Fruit fly (Drosophila melanogaster) whole organism, wandering third instar larva: ENCODE data around the gene CG11811.
A peak's percentile ranks its signal among the peaks of the same experiment; 100 is the strongest.

ENCODE experiments used
- Abd-B ChIP-seq: fragments of >200 bp; optimal IDR thresholded peaks from 2 replicates; lab custom pipeline; 2017; ENCODE audit warnings: missing biosample characterization, missing genetic modification characterization
- CG32264 ChIP-seq: fragments of 200-800 bp; sonication (Bioruptor generic); optimal IDR thresholded peaks from 2 replicates; lab custom pipeline; 2016; ENCODE audit warnings: missing biosample characterization, missing genetic modification characterization
- CG9705 ChIP-seq: fragments of 200-800 bp; sonication (Bioruptor generic); optimal IDR thresholded peaks from 2 replicates; lab custom pipeline; 2018; ENCODE audit warnings: missing biosample characterization, mild to moderate bottlenecking, missing genetic modification characterization
- CrebA ChIP-seq: fragments of 200-800 bp; sonication (Bioruptor generic); optimal IDR thresholded peaks from 2 replicates; lab custom pipeline; 2016; ENCODE audit warnings: missing biosample characterization, mild to moderate bottlenecking, missing genetic modification characterization, borderline replicate concordance
- Dfd ChIP-seq: fragments of >200 bp; optimal IDR thresholded peaks from 2 replicates; lab custom pipeline; 2017; ENCODE audit warnings: missing biosample characterization, missing genetic modification characterization
- Dif ChIP-seq: fragments of 200-275, 200-300 bp; sonication (Bioruptor generic); optimal IDR thresholded peaks from 2 replicates; lab custom pipeline; 2018; ENCODE audit warnings: missing biosample characterization, missing genetic modification characterization; ENCODE audit not compliant: partially characterized antibody
- GATAd ChIP-seq: sonication (Bioruptor generic); optimal IDR thresholded peaks from 2 replicates; lab custom pipeline; 2016; ENCODE audit warnings: missing biosample characterization, missing genetic modification characterization
- HLH106 ChIP-seq: fragments of 200-800 bp; optimal IDR thresholded peaks from 3 replicates; lab custom pipeline; 2019; ENCODE audit warnings: missing biosample characterization, mild to moderate bottlenecking, missing genetic modification characterization, moderate library complexity
- Hnf4 ChIP-seq: fragments of 200-800 bp; sonication (Bioruptor generic); optimal IDR thresholded peaks from 2 replicates; lab custom pipeline; 2016; ENCODE audit warnings: missing biosample characterization, mild to moderate bottlenecking, missing genetic modification characterization
- Hr78 ChIP-seq: fragments of >200 bp; optimal IDR thresholded peaks from 2 replicates; lab custom pipeline; 2017; ENCODE audit warnings: missing biosample characterization, missing genetic modification characterization
- Hr83 ChIP-seq: fragments of 200-300 bp; sonication (Bioruptor generic); optimal IDR thresholded peaks from 2 replicates; lab custom pipeline; 2016; ENCODE audit warnings: missing biosample characterization, mild to moderate bottlenecking, missing genetic modification characterization, moderate library complexity; ENCODE audit not compliant: poor library complexity, severe bottlenecking
- Jra ChIP-seq: sonication (Bioruptor generic); optimal IDR thresholded peaks from 2 replicates; lab custom pipeline; 2016; ENCODE audit warnings: missing biosample characterization, missing genetic modification characterization
- Mio ChIP-seq: sonication (Bioruptor generic); optimal IDR thresholded peaks from 2 replicates; lab custom pipeline; 2016; ENCODE audit warnings: missing biosample characterization, missing genetic modification characterization
- OdsH ChIP-seq: fragments of 200-800 bp; sonication (Bioruptor generic); optimal IDR thresholded peaks from 2 replicates; lab custom pipeline; 2016; ENCODE audit warnings: missing biosample characterization, mild to moderate bottlenecking, missing genetic modification characterization
- Rel ChIP-seq, 2 experiments: fragments of 200-800 bp; sonication (Bioruptor generic) in 1 of 2; optimal IDR thresholded peaks; 2 replicates in 1 of 2; 3 replicates in 1 of 2; lab custom pipeline; 2016 to 2019; ENCODE audit warnings: mild to moderate bottlenecking in 2 of 2, missing biosample characterization in 2 of 2, missing genetic modification characterization in 2 of 2, moderate library complexity in 1 of 2
- Sp1 ChIP-seq: fragments of 200-800 bp; sonication (Bioruptor generic); optimal IDR thresholded peaks from 3 replicates; lab custom pipeline; 2019; ENCODE audit warnings: missing biosample characterization, mild to moderate bottlenecking, missing genetic modification characterization, moderate library complexity
- Vsx2 ChIP-seq: fragments of 200-300, 225-300 bp; sonication (Bioruptor generic); optimal IDR thresholded peaks from 2 replicates; lab custom pipeline; 2018; ENCODE audit warnings: missing biosample characterization, missing genetic modification characterization; ENCODE audit not compliant: partially characterized antibody
- br ChIP-seq: fragments of 200-800 bp; sonication (Bioruptor generic); optimal IDR thresholded peaks from 2 replicates; lab custom pipeline; 2016; ENCODE audit warnings: missing biosample characterization, missing genetic modification characterization
- brk ChIP-seq: fragments of 200-800 bp; sonication (Bioruptor generic); optimal IDR thresholded peaks from 2 replicates; lab custom pipeline; 2016; ENCODE audit warnings: missing biosample characterization, mild to moderate bottlenecking, missing genetic modification characterization
- dl ChIP-seq, 2 experiments: fragments of 175-275, 200-275 bp in 1 of 2; fragments of 200-275 bp in 1 of 2; sonication (Bioruptor generic); optimal IDR thresholded peaks; lab custom pipeline; 2018; ENCODE audit warnings: mild to moderate bottlenecking in 2 of 2, missing biosample characterization in 2 of 2, missing genetic modification characterization in 2 of 2, moderate library complexity in 2 of 2; ENCODE audit not compliant: partially characterized antibody in 2 of 2, insufficient read depth in 1 of 2
- dsf ChIP-seq: sonication (Bioruptor generic); optimal IDR thresholded peaks from 2 replicates; lab custom pipeline; 2016; ENCODE audit warnings: missing biosample characterization, missing genetic modification characterization, borderline replicate concordance
- ey ChIP-seq: fragments of 200-800 bp; sonication (Bioruptor generic); optimal IDR thresholded peaks from 2 replicates; lab custom pipeline; 2016; ENCODE audit warnings: missing biosample characterization, missing genetic modification characterization
- foxo ChIP-seq, 2 experiments: fragments of 200-800 bp; sonication (Bioruptor generic); optimal IDR thresholded peaks; 2 replicates in 1 of 2; 3 replicates in 1 of 2; lab custom pipeline; 2016 to 2017; ENCODE audit warnings: missing biosample characterization in 2 of 2, missing genetic modification characterization in 2 of 2
- fru ChIP-seq: fragments of 200-800 bp; sonication (Bioruptor generic); optimal IDR thresholded peaks from 3 replicates; lab custom pipeline; 2016; ENCODE audit warnings: missing biosample characterization, mild to moderate bottlenecking, missing genetic modification characterization
- h ChIP-seq: fragments of 200-800 bp; sonication (Bioruptor generic); optimal IDR thresholded peaks from 3 replicates; lab custom pipeline; 2016; ENCODE audit warnings: missing biosample characterization, mild to moderate bottlenecking, missing genetic modification characterization
- jim ChIP-seq: fragments of 175-275, 200-325 bp; sonication (Bioruptor generic); optimal IDR thresholded peaks from 2 replicates; lab custom pipeline; 2016; ENCODE audit warnings: missing biosample characterization, mild to moderate bottlenecking, missing genetic modification characterization
- lola ChIP-seq: fragments of >200 bp; optimal IDR thresholded peaks from 2 replicates; lab custom pipeline; 2017; ENCODE audit warnings: missing biosample characterization, missing genetic modification characterization
- pan ChIP-seq: fragments of >200 bp; optimal IDR thresholded peaks from 2 replicates; lab custom pipeline; 2017
- psq ChIP-seq: fragments of 200-800 bp; sonication (Bioruptor generic); optimal IDR thresholded peaks from 3 replicates; lab custom pipeline; 2017; ENCODE audit warnings: missing biosample characterization, mild to moderate bottlenecking, missing genetic modification characterization, moderate library complexity
- rgr ChIP-seq: fragments of 200-800 bp; sonication (Bioruptor generic); optimal IDR thresholded peaks from 3 replicates; lab custom pipeline; 2016; ENCODE audit warnings: missing biosample characterization, mild to moderate bottlenecking, missing genetic modification characterization
- sage ChIP-seq: fragments of 200-800 bp; sonication (Bioruptor generic); optimal IDR thresholded peaks from 2 replicates; lab custom pipeline; 2016; ENCODE audit warnings: missing biosample characterization, mild to moderate bottlenecking, missing genetic modification characterization
- sv ChIP-seq: fragments of 200-800 bp; sonication (Bioruptor generic); optimal IDR thresholded peaks from 3 replicates; lab custom pipeline; 2016; ENCODE audit warnings: missing biosample characterization, missing genetic modification characterization
- usp ChIP-seq: fragments of >200 bp; optimal IDR thresholded peaks from 2 replicates; lab custom pipeline; 2017; ENCODE audit warnings: missing biosample characterization, missing genetic modification characterization
- woc ChIP-seq: sonication (Bioruptor generic); optimal IDR thresholded peaks from 2 replicates; lab custom pipeline; 2016; ENCODE audit warnings: missing biosample characterization, mild to moderate bottlenecking, missing genetic modification characterization

CG11811 gene

dm6 chr3L:10652487-10652886, 38.3 kb upstream of the CG11811 start:
- TF ChIP-seq brk (no peak), fru (GFP tag; lab: Kevin White, UChicago) (no peak), Hnf4 (no peak), dl (GFP tag; optimal IDR thresholded peaks at IDR 0.05; lab: Kevin White, UChicago; ENCODE audit: insufficient read depth in 1 of 2, partially characterized antibody in 2 of 2) (no peak), Dif (GFP tag; lab: Kevin White, UChicago) (no peak), Abd-B (GFP tag; lab: Kevin White, UChicago) (no peak), dsf (GFP tag; lab: Kevin White, UChicago) (no peak), OdsH (no peak), HLH106 (no peak), sage (GFP tag; lab: Kevin White, UChicago) (no peak), rgr (GFP tag; lab: Kevin White, UChicago) (no peak), CG9705 (GFP tag; lab: Kevin White, UChicago) (no peak), psq (GFP tag; lab: Kevin White, UChicago) (no peak), h (GFP tag; lab: Kevin White, UChicago) (no peak), Mio (GFP tag; lab: Kevin White, UChicago) (no peak), Sp1 (no peak), lola (GFP tag; lab: Kevin White, UChicago) (no peak), CG32264 (GFP tag; lab: Kevin White, UChicago) (no peak)

- no peak for TF ChIP-seq CG9705 (GFP tag; lab: Kevin White, UChicago)
These were observed 36.4 kb upstream of the CG11811 start for dm6 chr3L:10654439-10654838.

DNA sequence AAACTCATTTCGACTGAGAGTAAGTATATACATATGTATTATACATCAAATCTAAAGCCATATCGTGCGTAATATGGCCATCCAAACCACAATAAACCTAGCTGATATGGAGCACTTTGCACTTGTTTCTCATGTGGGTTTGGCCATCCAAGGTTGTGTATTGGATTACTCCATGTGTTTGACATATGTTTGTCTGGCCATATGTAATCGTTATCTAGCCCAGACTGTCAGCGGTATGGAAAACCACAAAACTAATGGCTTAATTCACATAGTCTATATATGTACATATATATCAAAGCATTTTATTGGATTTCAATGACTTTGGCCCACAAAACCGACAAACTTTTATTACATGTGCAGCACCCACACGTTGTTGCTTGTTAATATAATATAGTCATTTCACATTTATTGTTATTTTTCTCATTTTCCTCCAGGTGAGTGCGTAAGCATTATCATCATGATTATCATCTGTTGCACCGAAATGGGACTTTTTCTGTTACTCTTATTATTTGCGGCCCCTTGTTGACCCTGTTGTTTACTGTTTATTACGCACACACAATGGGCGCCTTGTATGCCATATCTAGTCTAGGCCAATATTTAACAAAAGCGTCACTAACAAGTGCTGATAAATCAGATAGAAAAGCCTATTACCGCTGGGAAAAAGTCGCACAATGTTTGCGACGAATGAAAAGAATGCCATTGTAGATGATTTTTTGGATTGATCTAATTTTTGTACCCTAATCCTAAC, 34.2 kb upstream of the CG11811 start:
- TF ChIP-seq Rel (GFP tag; optimal IDR thresholded peaks at IDR 0.05; lab: Kevin White, UChicago) (no peak), Rel (tag; optimal IDR thresholded peaks at IDR 0.05; lab: Kevin White, UChicago) (no peak), brk (no peak), Jra (GFP tag; lab: Kevin White, UChicago) (no peak), woc (GFP tag; lab: Kevin White, UChicago) (no peak), br (GFP tag; lab: Kevin White, UChicago) (peak; percentile 36), Dfd (no peak), Hr78 (GFP tag; lab: Kevin White, UChicago) (no peak), foxo (GFP tag; optimal IDR thresholded peaks at IDR 0.05; lab: Kevin White, UChicago) (peak in 1 of 2 experiments; percentile 11), lola (GFP tag; lab: Kevin White, UChicago) (no peak), CrebA (GFP tag; lab: Kevin White, UChicago) (no peak), jim (no peak), rgr (GFP tag; lab: Kevin White, UChicago) (peak; percentile 25), Hnf4 (peak; percentile 19), HLH106 (no peak), pan (lab: Kevin White, UChicago) (no peak), psq (GFP tag; lab: Kevin White, UChicago) (no peak), dsf (GFP tag; lab: Kevin White, UChicago) (no peak), usp (GFP tag; lab: Kevin White, UChicago) (no peak), Hr83 (GFP tag; lab: Kevin White, UChicago) (peak; percentile 57), Abd-B (GFP tag; lab: Kevin White, UChicago) (no peak), dl (GFP tag; optimal IDR thresholded peaks at IDR 0.05; lab: Kevin White, UChicago; ENCODE audit: insufficient read depth in 1 of 2, partially characterized antibody in 2 of 2) (no peak), h (GFP tag; lab: Kevin White, UChicago) (peak; percentile 23), OdsH (peak; percentile 46), sv (GFP tag; lab: Kevin White, UChicago) (peak; percentile 12), Vsx2 (GFP tag; lab: Kevin White, UChicago) (no peak), fru (GFP tag; lab: Kevin White, UChicago) (peak; percentile 21)

dm6 chr3L:10657311-10657710, 33.5 kb upstream of the CG11811 start:
- no peak for TF ChIP-seq Hnf4
- TF ChIP-seq Dfd, result no peak
- no peak for TF ChIP-seq brk
- TF ChIP-seq Sp1, result no peak
- no peak for TF ChIP-seq fru (GFP tag; lab: Kevin White, UChicago)
- TF ChIP-seq psq (GFP tag; lab: Kevin White, UChicago), result no peak
- no peak for TF ChIP-seq lola (GFP tag; lab: Kevin White, UChicago)
- no peak for TF ChIP-seq woc (GFP tag; lab: Kevin White, UChicago)
- no peak for TF ChIP-seq Mio (GFP tag; lab: Kevin White, UChicago)
- TF ChIP-seq ey, result no peak
- TF ChIP-seq GATAd (GFP tag; lab: Kevin White, UChicago), result no peak
- TF ChIP-seq br (GFP tag; lab: Kevin White, UChicago), result no peak
- no peak for TF ChIP-seq pan (lab: Kevin White, UChicago)
- no peak for TF ChIP-seq dsf (GFP tag; lab: Kevin White, UChicago)
- no peak for TF ChIP-seq CrebA (GFP tag; lab: Kevin White, UChicago)
- no peak for TF ChIP-seq rgr (GFP tag; lab: Kevin White, UChicago)
- TF ChIP-seq usp (GFP tag; lab: Kevin White, UChicago), result no peak
